Worm (Caenorhabditis elegans) whole organism, L1 larva: ENCODE results near the gene gfi-3.

Experiments
- aha-1 ChIP-seq: fragments of 150-350 bp; optimal IDR thresholded peaks from 2 replicates; lab custom pipeline; 2014; ENCODE audit warnings: missing biosample characterization, missing genetic modification characterization
- ceh-63 ChIP-seq: fragments of 200-800 bp; sonication (Bioruptor generic); optimal IDR thresholded peaks from 2 replicates; lab custom pipeline; 2018; ENCODE audit warnings: mild to moderate bottlenecking, missing genetic modification characterization, missing compliant biosample characterization
- ceh-82 ChIP-seq, 3 experiments: fragments of 150-350 bp in 1 of 3; sonication (generic microtip) in 2 of 3; optimal IDR thresholded peaks; 2 replicates each; lab custom pipeline; 2014 to 2017; ENCODE audit warnings: missing biosample characterization in 3 of 3, missing genetic modification characterization in 3 of 3
- lin-35 ChIP-seq, 2 experiments: fragments of 150-350 bp; optimal IDR thresholded peaks; 2 replicates each; lab custom pipeline; 2014; ENCODE audit warnings: missing biosample characterization in 2 of 2, missing genetic modification characterization in 2 of 2, missing genetic modification reagents in 2 of 2
- nhr-12 ChIP-seq: sonication (generic microtip); optimal IDR thresholded peaks from 2 replicates; lab custom pipeline; 2017; ENCODE audit warnings: missing biosample characterization, missing genetic modification characterization
- pqm-1 ChIP-seq: sonication (generic microtip); optimal IDR thresholded peaks from 3 replicates; lab custom pipeline; 2017; ENCODE audit warnings: missing biosample characterization, missing genetic modification characterization
- skn-1 ChIP-seq: fragments of 150-350 bp; optimal IDR thresholded peaks from 2 replicates; lab custom pipeline; 2014; ENCODE audit warnings: missing biosample characterization, missing genetic modification characterization
- unc-62 ChIP-seq: fragments of 150-350 bp; optimal IDR thresholded peaks from 2 replicates; lab custom pipeline; 2014; ENCODE audit warnings: missing biosample characterization, missing genetic modification reagents, missing genetic modification characterization
- unc-86 ChIP-seq: sonication (generic microtip); optimal IDR thresholded peaks from 2 replicates; lab custom pipeline; 2016; ENCODE audit warnings: missing genetic modification characterization, missing compliant biosample characterization
- unc-98 ChIP-seq: fragments of 200-800 bp; sonication (Bioruptor generic); IDR thresholded peaks from 2 replicates; pipeline ENCODE4 v1.3.6; 2022; ENCODE audit warnings: missing genetic modification characterization, missing compliant biosample characterization

- TF ChIP-seq nhr-12 (tag; lab: Kevin White, UChicago) (no peak), unc-62 (no peak), lin-35 (GFP tag; optimal IDR thresholded peaks at IDR 0.05; lab: Kevin White, UChicago) (no peak), aha-1 (tag; lab: Kevin White, UChicago) (no peak), ceh-63 (GFP tag; lab: Kevin White, UChicago) (no peak), unc-98 (no peak), unc-86 (tag; lab: Kevin White, UChicago) (no peak), ceh-82 (tag; optimal IDR thresholded peaks at IDR 0.05; lab: Kevin White, UChicago) (no peak), skn-1 (tag; lab: Kevin White, UChicago) (no peak), pqm-1 (no peak)
Measured at ce11 chrX:14499830-14500409, 19.5 kb downstream of the gfi-3 start.
